Worm (Caenorhabditis elegans): ENCODE measurements around the gene prx-1.

Gene prx-1

DNA sequence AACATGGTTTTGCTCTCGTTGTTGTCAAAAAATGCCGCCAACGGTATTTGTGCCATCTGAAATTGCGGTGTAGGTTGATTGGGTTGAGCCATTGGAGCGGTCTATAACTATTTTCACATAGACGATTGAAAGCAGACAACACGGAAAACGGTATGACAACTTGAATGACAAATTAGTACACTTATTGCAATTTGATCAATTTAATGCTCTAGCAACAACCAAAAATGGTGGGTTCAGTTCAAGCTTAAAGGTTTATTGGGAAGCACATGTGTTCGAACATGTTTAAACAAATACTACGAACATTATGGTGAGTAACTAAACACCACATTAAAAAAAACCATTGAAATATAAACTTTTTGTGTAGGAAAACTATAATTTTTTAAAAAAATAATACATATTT is 26.7 kb downstream of the prx-1 start, which contains the start of gene sel-7:
Gene sel-7, minus strand, starts transcription at position 101 of the 400 bp plus-strand sequence.
- TF ChIP-seq tra-4 (tag; optimal IDR thresholded peaks at IDR 0.05): no peak
- TF ChIP-seq hmg-4 (GFP tag; optimal IDR thresholded peaks at IDR 0.05): no peak
- TF ChIP-seq hmbx-1 (tag; optimal IDR thresholded peaks at IDR 0.05): no peak
- TF ChIP-seq ceh-36 (tag; optimal IDR thresholded peaks at IDR 0.05): no peak
- no peak for TF ChIP-seq B0310.2 (tag; optimal IDR thresholded peaks at IDR 0.05)
- no peak for TF ChIP-seq scrt-1 (GFP tag; IDR thresholded peaks at IDR 0.05)
- no peak for TF ChIP-seq tbx-11 (GFP tag; IDR thresholded peaks at IDR 0.05)
- no peak for TF ChIP-seq flt-1 (GFP tag; IDR thresholded peaks at IDR 0.05)
- TF ChIP-seq ama-1 (optimal IDR thresholded peaks at IDR 0.05): no peak
- TF ChIP-seq ets-7 (tag; optimal IDR thresholded peaks at IDR 0.05): no peak
- TF ChIP-seq pes-1 (GFP tag; IDR thresholded peaks at IDR 0.05): no peak
- TF ChIP-seq tbx-37 (GFP tag; conservative IDR thresholded peaks at IDR 0.05): no peak
- TF ChIP-seq sea-1 (GFP tag; conservative IDR thresholded peaks at IDR 0.05): no peak
- no peak for TF ChIP-seq ceh-13 (GFP tag; optimal IDR thresholded peaks at IDR 0.05)
- TF ChIP-seq hnd-1 (tag; optimal IDR thresholded peaks at IDR 0.05): no peak
- TF ChIP-seq aly-1 (tag; optimal IDR thresholded peaks at IDR 0.05): no peak

- no peak for TF ChIP-seq aly-1 (tag; optimal IDR thresholded peaks at IDR 0.05)
- TF ChIP-seq scrt-1 (GFP tag; IDR thresholded peaks at IDR 0.05): no peak
- TF ChIP-seq F13C5.2 (tag; optimal IDR thresholded peaks at IDR 0.05): no peak
- TF ChIP-seq ets-7 (tag; optimal IDR thresholded peaks at IDR 0.05): no peak
- no peak for TF ChIP-seq hmbx-1 (tag; optimal IDR thresholded peaks at IDR 0.05)
- TF ChIP-seq ama-1 (optimal IDR thresholded peaks at IDR 0.05): no peak
- no peak for TF ChIP-seq tra-4 (tag; optimal IDR thresholded peaks at IDR 0.05)
- no peak for TF ChIP-seq tbx-11 (GFP tag; IDR thresholded peaks at IDR 0.05)
- TF ChIP-seq pes-1 (GFP tag; IDR thresholded peaks at IDR 0.05): no peak
- no peak for TF ChIP-seq ceh-36 (tag; optimal IDR thresholded peaks at IDR 0.05)
Observed at ce11 chrX:14347573-14347972, 33.8 kb downstream of the prx-1 start, which contains the start of gene K04G11.3. K04G11.3 (minus strand) TSS chrX:14347673.

DNA sequence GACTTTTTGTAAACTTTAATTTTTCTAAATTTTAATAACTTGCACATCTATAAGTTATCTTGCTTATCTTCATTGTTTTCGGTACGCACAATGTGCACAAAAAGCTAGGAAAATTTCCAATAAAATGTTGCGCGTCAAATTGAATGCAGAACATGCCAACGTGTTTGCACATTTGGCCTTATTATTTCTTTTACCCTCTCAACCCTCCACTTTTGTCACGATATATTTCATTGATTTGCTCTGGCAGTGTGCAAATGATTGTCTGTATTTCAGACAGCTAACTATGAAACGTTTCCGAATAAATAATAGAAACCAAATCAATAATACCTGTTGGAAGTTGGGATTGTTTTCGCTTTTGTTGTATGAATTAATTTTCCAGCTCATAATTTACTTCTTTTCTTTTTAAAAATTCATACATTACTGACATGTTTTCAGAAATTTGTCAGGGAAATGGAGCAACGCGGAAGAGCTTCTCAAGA is 36.0 kb downstream of the prx-1 start, which contains the start of gene wdr-5.2:
Gene wdr-5.2, plus strand, starts transcription at position 429 of the 479 bp plus-strand sequence.
- TF ChIP-seq sea-1 (GFP tag; conservative IDR thresholded peaks at IDR 0.05): no peak
- TF ChIP-seq ama-1 (optimal IDR thresholded peaks at IDR 0.05): no peak
- TF ChIP-seq F13C5.2 (tag; optimal IDR thresholded peaks at IDR 0.05): no peak

DNA sequence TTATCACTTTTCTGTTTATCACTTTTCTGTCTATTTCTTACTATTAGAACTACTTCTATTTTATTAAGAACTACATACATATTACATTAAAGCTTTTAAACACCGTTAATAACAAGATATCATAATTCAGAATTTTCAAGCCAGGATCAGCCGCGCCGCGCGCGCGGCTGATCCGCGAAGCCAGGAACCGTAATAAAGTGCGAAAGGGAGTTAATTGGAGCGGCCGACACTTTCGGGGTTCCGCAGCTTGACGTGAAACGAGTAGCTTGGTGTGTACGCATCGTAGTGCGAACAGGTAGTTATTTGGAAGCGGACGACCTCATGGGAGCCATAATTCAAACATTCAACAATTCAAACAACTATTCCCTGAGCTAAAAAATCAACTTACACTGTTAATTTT is 41.3 kb downstream of the prx-1 start:
- TF ChIP-seq ama-1 (optimal IDR thresholded peaks at IDR 0.05): no peak
- no peak for TF ChIP-seq ets-7 (tag; optimal IDR thresholded peaks at IDR 0.05)
- TF ChIP-seq tbx-11 (GFP tag; IDR thresholded peaks at IDR 0.05): no peak
- TF ChIP-seq hmg-4 (GFP tag; optimal IDR thresholded peaks at IDR 0.05): no peak
- no peak for TF ChIP-seq hmbx-1 (tag; optimal IDR thresholded peaks at IDR 0.05)
- TF ChIP-seq flt-1 (GFP tag; IDR thresholded peaks at IDR 0.05): no peak
- TF ChIP-seq scrt-1 (GFP tag; IDR thresholded peaks at IDR 0.05): no peak
- no peak for TF ChIP-seq hnd-1 (tag; optimal IDR thresholded peaks at IDR 0.05)
- TF ChIP-seq tbx-37 (GFP tag; conservative IDR thresholded peaks at IDR 0.05): no peak
- TF ChIP-seq ceh-13 (GFP tag; optimal IDR thresholded peaks at IDR 0.05): no peak
- TF ChIP-seq aly-1 (tag; optimal IDR thresholded peaks at IDR 0.05): no peak
- no peak for TF ChIP-seq tra-4 (tag; optimal IDR thresholded peaks at IDR 0.05)
- TF ChIP-seq sea-1 (GFP tag; conservative IDR thresholded peaks at IDR 0.05): no peak
- TF ChIP-seq F13C5.2 (tag; optimal IDR thresholded peaks at IDR 0.05): no peak
- TF ChIP-seq ceh-36 (tag; optimal IDR thresholded peaks at IDR 0.05): no peak
- no peak for TF ChIP-seq B0310.2 (tag; optimal IDR thresholded peaks at IDR 0.05)

DNA sequence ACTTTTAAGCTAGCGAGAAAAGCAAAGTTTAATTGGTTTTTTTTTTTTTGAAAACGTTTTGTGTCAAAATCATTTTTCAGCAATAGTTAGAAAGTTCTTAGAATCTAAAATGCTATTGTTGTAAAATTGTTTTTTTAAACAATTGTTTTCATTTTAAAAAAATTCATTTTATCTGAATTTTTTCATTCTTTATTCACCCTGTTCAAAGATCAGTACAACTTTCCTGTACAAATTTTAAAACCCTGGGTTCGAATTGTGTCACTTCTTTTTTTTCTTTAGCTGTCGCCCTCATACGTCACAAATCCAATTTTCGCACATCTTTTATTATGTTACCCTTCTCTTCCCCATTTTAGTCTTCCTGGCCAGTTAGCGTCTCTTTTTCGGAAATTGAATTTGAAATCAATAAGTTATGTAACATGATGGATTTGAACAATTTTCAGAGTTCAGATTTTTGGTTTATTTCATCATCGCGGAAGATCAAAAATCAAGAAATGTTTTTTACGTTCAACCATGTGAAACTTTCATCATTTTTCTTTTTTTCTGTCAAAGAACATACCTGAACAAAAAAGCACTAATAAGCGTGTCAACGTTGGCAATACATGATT is 43.1 kb downstream of the prx-1 start:
- TF ChIP-seq ceh-13 (GFP tag; optimal IDR thresholded peaks at IDR 0.05): no peak

DNA sequence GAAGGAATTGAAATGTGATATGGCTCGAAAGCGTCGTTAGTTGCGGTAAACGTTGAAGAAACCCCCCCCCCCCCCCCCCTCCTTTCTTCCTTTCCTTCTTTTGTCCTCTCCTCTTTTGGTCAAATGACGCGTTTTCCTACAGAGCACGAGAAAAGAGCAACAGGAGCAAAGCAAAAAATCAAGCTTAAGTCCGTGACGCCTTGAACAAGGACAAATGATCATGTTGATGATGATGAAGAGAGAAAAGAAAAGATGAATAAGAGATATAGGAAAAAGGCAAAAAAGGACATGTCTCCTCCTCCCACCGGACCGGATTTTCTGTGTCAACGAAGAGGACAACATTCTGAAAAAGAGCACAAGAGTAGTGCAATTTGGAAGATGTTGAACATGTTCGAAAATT is 45.8 kb downstream of the prx-1 start:
- no peak for TF ChIP-seq scrt-1 (GFP tag; IDR thresholded peaks at IDR 0.05)
- TF ChIP-seq tbx-37 (GFP tag; conservative IDR thresholded peaks at IDR 0.05): no peak
- TF ChIP-seq aly-1 (tag; optimal IDR thresholded peaks at IDR 0.05): no peak
- TF ChIP-seq B0310.2 (tag; optimal IDR thresholded peaks at IDR 0.05): no peak

DNA sequence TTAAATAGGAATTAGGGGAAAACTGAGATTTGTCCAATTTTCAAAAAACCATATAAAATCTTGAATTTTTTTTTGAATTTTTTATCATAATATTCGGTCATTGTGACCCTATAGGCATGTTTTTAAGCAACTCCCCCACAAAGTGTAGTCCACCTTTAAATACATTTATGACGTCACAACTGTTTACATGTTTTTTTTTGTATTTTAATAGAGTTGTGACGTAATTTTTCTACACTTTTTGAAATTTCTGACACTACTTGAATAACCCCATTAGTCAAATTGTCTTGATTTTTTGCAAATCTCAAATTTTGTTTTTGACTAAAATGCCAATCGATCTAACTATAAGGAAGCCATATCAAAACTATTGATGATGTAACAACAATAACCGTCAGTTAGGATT is 52.4 kb downstream of the prx-1 start:
- TF ChIP-seq sea-1 (GFP tag; conservative IDR thresholded peaks at IDR 0.05) (no peak), hnd-1 (tag; optimal IDR thresholded peaks at IDR 0.05) (no peak), ama-1 (optimal IDR thresholded peaks at IDR 0.05) (no peak), tbx-11 (GFP tag; IDR thresholded peaks at IDR 0.05) (no peak), scrt-1 (GFP tag; IDR thresholded peaks at IDR 0.05) (no peak)

DNA sequence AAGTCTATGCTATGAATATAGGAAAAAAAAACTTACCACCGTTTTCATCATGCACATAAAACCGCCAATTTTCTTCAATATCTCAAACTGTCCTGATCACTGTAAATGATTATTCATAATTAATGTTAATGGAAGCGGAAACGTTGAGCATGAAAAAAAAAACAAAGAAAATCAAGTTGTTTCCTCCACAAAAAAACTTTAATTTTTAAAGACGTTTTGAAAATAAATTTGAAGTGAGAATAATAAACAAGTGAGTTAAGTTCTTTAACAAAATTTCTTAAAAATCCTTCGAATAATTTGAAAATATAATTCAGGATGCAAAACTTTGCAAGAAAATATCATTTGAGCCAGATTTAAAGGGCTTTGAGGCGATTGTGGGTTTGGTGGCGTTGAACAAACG is 56.6 kb downstream of the prx-1 start, which contains the start of gene irk-3:
Gene irk-3, minus strand, starts transcription at position 101 of the 400 bp plus-strand sequence.
- TF ChIP-seq ets-7 (tag; optimal IDR thresholded peaks at IDR 0.05) (no peak), tbx-37 (GFP tag; conservative IDR thresholded peaks at IDR 0.05) (no peak), hmbx-1 (tag; optimal IDR thresholded peaks at IDR 0.05) (no peak), B0310.2 (tag; optimal IDR thresholded peaks at IDR 0.05) (no peak), ceh-36 (tag; optimal IDR thresholded peaks at IDR 0.05) (no peak), hnd-1 (tag; optimal IDR thresholded peaks at IDR 0.05) (no peak)

Measured in whole organism, early embryonic.